Worm (Caenorhabditis elegans): Measurements from ENCODE around the gene fbxb-34.
"Not testable (repeated sequence)": the region's sequence is repeated elsewhere in the genome, so short reads cannot be mapped to it uniquely, and the experiment has no call there.

DNA sequence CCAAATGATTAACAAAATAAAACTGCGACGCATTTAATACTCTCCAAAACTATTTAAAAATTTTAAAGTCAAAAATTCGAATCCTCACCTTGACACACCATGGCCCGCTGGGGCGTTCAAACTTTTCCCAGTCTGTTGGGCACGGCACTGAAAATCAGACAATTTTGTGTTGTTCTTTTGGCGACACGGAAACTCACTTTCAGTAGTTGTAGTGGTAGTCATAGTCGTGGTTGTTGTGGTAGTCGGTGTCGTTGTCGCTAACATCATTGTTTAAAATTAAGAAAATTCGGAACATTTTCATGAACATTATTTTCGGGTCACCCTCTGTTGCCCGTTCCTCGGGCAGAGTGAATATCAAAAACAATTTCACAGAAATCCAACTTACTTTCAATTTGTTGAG, 24.7 kb downstream of the fbxb-34 start, which contains the start of gene clec-118:
- TF ChIP-seq pqm-1 (tag; optimal IDR thresholded peaks at IDR 0.05); ama-1 (optimal IDR thresholded peaks at IDR 0.05); nfya-1 (tag; optimal IDR thresholded peaks at IDR 0.05; ENCODE audit: insufficient read depth); nhr-237 (tag; optimal IDR thresholded peaks at IDR 0.05); nhr-76 (tag; optimal IDR thresholded peaks at IDR 0.05); elt-2 (tag; optimal IDR thresholded peaks at IDR 0.05); pha-4 (tag; optimal IDR thresholded peaks at IDR 0.05); ceh-9 (tag; optimal IDR thresholded peaks at IDR 0.05); ZK546.5 (tag; optimal IDR thresholded peaks at IDR 0.05); skn-1 (tag; optimal IDR thresholded peaks at IDR 0.05); mml-1 (tag; optimal IDR thresholded peaks at IDR 0.05): not testable (repeated sequence)
